Fruit fly (Drosophila melanogaster): ENCODE measurements around the gene CG44000.

DNA sequence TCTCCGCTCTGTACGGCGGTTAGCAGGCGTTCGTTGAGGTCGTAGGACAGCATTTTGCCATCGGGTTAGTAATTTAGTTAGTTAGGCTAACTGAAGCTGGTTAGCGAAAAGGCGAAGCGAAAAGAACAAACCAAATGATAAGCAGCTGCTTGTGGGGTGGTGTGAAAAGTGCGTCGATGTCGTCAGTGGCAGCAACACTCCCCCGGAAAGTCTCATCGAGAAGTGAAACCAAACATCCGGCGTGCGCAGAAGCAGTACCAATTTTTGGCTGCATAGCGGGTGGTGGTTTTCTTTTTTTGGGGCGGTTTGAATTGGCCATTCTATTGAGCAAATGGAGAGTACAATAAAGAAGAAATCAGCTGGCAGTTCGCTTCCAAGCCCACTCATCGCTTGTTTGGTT is 7.8 kb downstream of the CG44000 start, which contains the start of gene CG9121:
- TF ChIP-seq insv (optimal IDR thresholded peaks at IDR 0.05): no peak
- no peak for TF ChIP-seq Sin3A (optimal IDR thresholded peaks at IDR 0.05)
- TF ChIP-seq psq (optimal IDR thresholded peaks at IDR 0.05): no peak
- TF ChIP-seq Myc (optimal IDR thresholded peaks at IDR 0.05): no peak
- TF ChIP-seq ttk (optimal IDR thresholded peaks at IDR 0.05): no peak
- no peak for TF ChIP-seq h (optimal IDR thresholded peaks at IDR 0.05)

Data from Kc167 (cell line).